Worm (Caenorhabditis elegans) whole organism, mixed stage, embryonic: ENCODE data around the gene F53F1.2.

Experiments
- lsy-2 ChIP-seq: fragments of 150-350 bp; optimal IDR thresholded peaks from 2 replicates; lab custom pipeline; 2014; ENCODE audit warnings: missing biosample characterization, missing genetic modification characterization
- nhr-28 ChIP-seq: fragments of 150-350 bp; optimal IDR thresholded peaks from 2 replicates; lab custom pipeline; 2014; ENCODE audit warnings: missing biosample characterization, missing genetic modification characterization

DNA sequence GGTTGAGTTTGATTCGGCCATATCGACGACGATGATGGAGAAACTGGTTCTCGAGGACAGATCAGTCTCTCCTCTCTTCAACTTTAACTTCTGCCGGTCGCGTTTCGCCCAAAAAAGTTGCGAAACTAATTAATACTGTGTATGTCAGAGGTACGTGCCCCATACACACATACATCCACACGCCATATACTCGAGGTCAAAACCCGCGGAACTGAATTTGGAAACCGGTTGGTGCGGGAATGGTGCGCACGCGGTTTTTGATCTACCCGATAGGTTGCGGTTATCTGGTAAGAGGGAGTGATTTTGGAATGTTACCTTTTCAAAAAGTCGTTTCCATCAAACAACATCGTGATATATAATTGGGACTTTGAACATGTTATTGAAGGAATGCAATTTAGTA, 26.4 kb upstream of the F53F1.2 start, which contains the start of gene ifbp-1:
- TF ChIP-seq lsy-2 (tag; lab: Kevin White, UChicago), result no peak
- no peak for TF ChIP-seq nhr-28 (tag; lab: Kevin White, UChicago)
